Worm (Caenorhabditis elegans) whole organism, L2 larva: ENCODE data around the gene cut-5.

ENCODE experiments used
- aly-2 ChIP-seq: fragments of 150-350 bp; optimal IDR thresholded peaks from 2 replicates; lab custom pipeline; 2014; ENCODE audit warnings: missing biosample characterization, missing genetic modification characterization
- ama-1 ChIP-seq: fragments of 150-350 bp; optimal IDR thresholded peaks from 2 replicates; lab custom pipeline; 2018; ENCODE audit warnings: inconsistent platforms
- fos-1 ChIP-seq: fragments of 150-350 bp; optimal IDR thresholded peaks from 2 replicates; lab custom pipeline; 2014; ENCODE audit warnings: missing biosample characterization, missing genetic modification characterization
- lin-13 ChIP-seq: fragments of 150-350 bp; optimal IDR thresholded peaks from 2 replicates; lab custom pipeline; 2014; ENCODE audit warnings: missing biosample characterization, missing genetic modification reagents, missing genetic modification characterization
- lin-39 ChIP-seq: fragments of 150-350 bp; optimal IDR thresholded peaks from 2 replicates; lab custom pipeline; 2014; ENCODE audit warnings: missing biosample characterization, missing genetic modification reagents, missing genetic modification characterization
- nhr-11 ChIP-seq: fragments of 150-350 bp; optimal IDR thresholded peaks from 2 replicates; lab custom pipeline; 2014; ENCODE audit warnings: missing biosample characterization, missing genetic modification characterization
- nhr-12 ChIP-seq: fragments of 150-350 bp; optimal IDR thresholded peaks from 2 replicates; lab custom pipeline; 2014; ENCODE audit warnings: missing biosample characterization, missing genetic modification characterization
- nhr-237 ChIP-seq: fragments of 150-350 bp; optimal IDR thresholded peaks from 2 replicates; lab custom pipeline; 2014; ENCODE audit warnings: missing biosample characterization, missing genetic modification characterization
- nhr-77 ChIP-seq: fragments of 150-350 bp; optimal IDR thresholded peaks from 2 replicates; lab custom pipeline; 2014; ENCODE audit warnings: missing biosample characterization, missing genetic modification characterization
- unc-39 ChIP-seq: fragments of 150-350 bp; optimal IDR thresholded peaks from 2 replicates; lab custom pipeline; 2014; ENCODE audit warnings: missing biosample characterization, missing genetic modification characterization

ce11 chrX:10304178-10304577 is 33.8 kb downstream of the cut-5 start, which contains the start of gene fipr-21:
- TF ChIP-seq aly-2 (no peak), lin-13 (GFP tag; lab: Kevin White, UChicago) (no peak), nhr-12 (no peak), unc-39 (no peak), nhr-77 (no peak), lin-39 (tag; lab: Kevin White, UChicago) (no peak), fos-1 (peak; percentile 57), ama-1 (peak; percentile 6), nhr-11 (tag; lab: Kevin White, UChicago) (no peak), nhr-237 (no peak)
